Fruit fly (Drosophila melanogaster) whole organism, wandering third instar larva: ENCODE data around the gene Cp16.

Experiments
- Mio ChIP-seq: sonication (Bioruptor generic); optimal IDR thresholded peaks from 2 replicates; lab custom pipeline; 2016; ENCODE audit warnings: missing biosample characterization, missing genetic modification characterization
- OdsH ChIP-seq: fragments of 200-800 bp; sonication (Bioruptor generic); optimal IDR thresholded peaks from 2 replicates; lab custom pipeline; 2016; ENCODE audit warnings: missing biosample characterization, mild to moderate bottlenecking, missing genetic modification characterization
- Rel ChIP-seq, 2 experiments: fragments of 200-800 bp; sonication (Bioruptor generic) in 1 of 2; optimal IDR thresholded peaks; 2 replicates in 1 of 2; 3 replicates in 1 of 2; lab custom pipeline; 2016 to 2019; ENCODE audit warnings: mild to moderate bottlenecking in 2 of 2, missing biosample characterization in 2 of 2, missing genetic modification characterization in 2 of 2, moderate library complexity in 1 of 2
- Sp1 ChIP-seq: fragments of 200-800 bp; sonication (Bioruptor generic); optimal IDR thresholded peaks from 3 replicates; lab custom pipeline; 2019; ENCODE audit warnings: missing biosample characterization, mild to moderate bottlenecking, missing genetic modification characterization, moderate library complexity
- dl ChIP-seq, 2 experiments: fragments of 175-275, 200-275 bp in 1 of 2; fragments of 200-275 bp in 1 of 2; sonication (Bioruptor generic); optimal IDR thresholded peaks; lab custom pipeline; 2018; ENCODE audit warnings: mild to moderate bottlenecking in 2 of 2, missing biosample characterization in 2 of 2, missing genetic modification characterization in 2 of 2, moderate library complexity in 2 of 2; ENCODE audit not compliant: partially characterized antibody in 2 of 2, insufficient read depth in 1 of 2
- fru ChIP-seq: fragments of 200-800 bp; sonication (Bioruptor generic); optimal IDR thresholded peaks from 3 replicates; lab custom pipeline; 2016; ENCODE audit warnings: missing biosample characterization, mild to moderate bottlenecking, missing genetic modification characterization
- h ChIP-seq: fragments of 200-800 bp; sonication (Bioruptor generic); optimal IDR thresholded peaks from 3 replicates; lab custom pipeline; 2016; ENCODE audit warnings: missing biosample characterization, mild to moderate bottlenecking, missing genetic modification characterization
- pan ChIP-seq: fragments of >200 bp; optimal IDR thresholded peaks from 2 replicates; lab custom pipeline; 2017
- rgr ChIP-seq: fragments of 200-800 bp; sonication (Bioruptor generic); optimal IDR thresholded peaks from 3 replicates; lab custom pipeline; 2016; ENCODE audit warnings: missing biosample characterization, mild to moderate bottlenecking, missing genetic modification characterization
- sv ChIP-seq: fragments of 200-800 bp; sonication (Bioruptor generic); optimal IDR thresholded peaks from 3 replicates; lab custom pipeline; 2016; ENCODE audit warnings: missing biosample characterization, missing genetic modification characterization
- usp ChIP-seq: fragments of >200 bp; optimal IDR thresholded peaks from 2 replicates; lab custom pipeline; 2017; ENCODE audit warnings: missing biosample characterization, missing genetic modification characterization

dm6 chr3L:8716013-8716412, 15.7 kb upstream of the Cp16 start:
- TF ChIP-seq fru (GFP tag; lab: Kevin White, UChicago) (peak; percentile 48), dl (GFP tag; optimal IDR thresholded peaks at IDR 0.05; lab: Kevin White, UChicago; ENCODE audit: insufficient read depth in 1 of 2, partially characterized antibody in 2 of 2) (no peak), Sp1 (GFP tag; lab: Kevin White, UChicago) (peak; percentile 64), sv (GFP tag; lab: Kevin White, UChicago) (no peak), pan (lab: Kevin White, UChicago) (no peak), Mio (GFP tag; lab: Kevin White, UChicago) (no peak), h (GFP tag; lab: Kevin White, UChicago) (peak; percentile 52), rgr (GFP tag; lab: Kevin White, UChicago) (peak; percentile 44), usp (GFP tag; lab: Kevin White, UChicago) (no peak), Rel (GFP tag; optimal IDR thresholded peaks at IDR 0.05; lab: Kevin White, UChicago) (no peak), Rel (tag; optimal IDR thresholded peaks at IDR 0.05; lab: Kevin White, UChicago) (no peak), OdsH (GFP tag; lab: Kevin White, UChicago) (peak; percentile 43)
